Worm (Caenorhabditis elegans): ENCODE results near the gene msp-31.

The msp-31 gene

DNA sequence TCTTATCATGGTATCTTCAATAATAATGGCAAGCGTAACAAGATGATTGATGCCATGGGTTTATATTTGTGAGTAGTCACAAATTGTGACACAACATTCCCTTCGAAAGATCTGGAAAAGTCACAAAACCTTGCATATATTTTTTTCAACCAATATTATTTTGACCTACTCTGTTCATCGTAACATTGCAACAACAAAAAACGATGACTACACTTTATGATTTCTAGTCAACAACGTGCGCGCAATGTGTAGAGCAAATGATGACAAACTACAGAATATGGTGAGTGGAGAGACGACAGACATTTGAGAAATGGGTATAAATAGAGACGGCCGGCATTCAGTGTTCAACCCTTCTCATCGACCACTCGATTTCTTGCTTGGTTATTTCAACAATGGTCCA, 34.6 kb downstream of the msp-31 start, which contains the start of gene gst-7:
Gene gst-7 (plus strand): TSS at position 336 of the 400 bp plus-strand sequence.
- TF ChIP-seq madf-6 (GFP tag; IDR thresholded peaks at IDR 0.05): peak; percentile 72
- TF ChIP-seq K11D2.4 (GFP tag; IDR thresholded peaks at IDR 0.05): no peak
- peak; percentile 18 for TF ChIP-seq lin-54 (GFP tag; optimal IDR thresholded peaks at IDR 0.05)
- no peak for TF ChIP-seq K12H6.12 (tag; optimal IDR thresholded peaks at IDR 0.05)
- TF ChIP-seq tbp1 (GFP tag; optimal IDR thresholded peaks at IDR 0.05): peak; percentile 41
- peak; percentile 44; the same call in 1 of the 2 replicates for TF ChIP-seq hsf-1 (GFP tag; IDR thresholded peaks at IDR 0.05)
- TF ChIP-seq dpl-1 (GFP tag; optimal IDR thresholded peaks at IDR 0.05): peak; percentile 48
- peak; percentile 25; the same call in 1 of the 2 replicates for TF ChIP-seq D2030.7 (GFP tag; IDR thresholded peaks at IDR 0.05)
- TF ChIP-seq lin-40 (tag; optimal IDR thresholded peaks at IDR 0.05): peak; percentile 28
- TF ChIP-seq efl-1 (GFP tag; optimal IDR thresholded peaks at IDR 0.05): peak; percentile 68
- TF ChIP-seq aptf-3 (GFP tag; IDR thresholded peaks at IDR 0.05): 0 out of 2 replicates have a peak, but pooled peaks have one; percentile 60
- peak; percentile 10 for TF ChIP-seq lsl-1 (GFP tag; optimal IDR thresholded peaks at IDR 0.05)
- TF ChIP-seq ama-1 (optimal IDR thresholded peaks at IDR 0.05): no peak
- no peak for TF ChIP-seq ama-1 (GFP tag; optimal IDR thresholded peaks at IDR 0.05)
- no peak for TF ChIP-seq T26A5.8 (tag; optimal IDR thresholded peaks at IDR 0.05)
- TF ChIP-seq dox-1 (GFP tag; IDR thresholded peaks at IDR 0.05): 0 out of 2 replicates have a peak, but pooled peaks have one; percentile 7
- peak; percentile 35; the same call in 1 of the 2 replicates for TF ChIP-seq madf-8 (GFP tag; conservative IDR thresholded peaks at IDR 0.05)
- no peak for TF ChIP-seq ets-4 (GFP tag; optimal IDR thresholded peaks at IDR 0.05)
- TF ChIP-seq hmg-1.2 (GFP tag; IDR thresholded peaks at IDR 0.05): peak; percentile 58; the same call in 1 of the 2 replicates
- TF ChIP-seq nfyb-1 (GFP tag; IDR thresholded peaks at IDR 0.05): 0 out of 2 replicates have a peak, but pooled peaks have one; percentile 32
- no peak for TF ChIP-seq cebp-1 (GFP tag; IDR thresholded peaks at IDR 0.05)
- TF ChIP-seq cebp-1 (tag; optimal IDR thresholded peaks at IDR 0.05): peak; percentile 1
- TF ChIP-seq nhr-80 (tag; optimal IDR thresholded peaks at IDR 0.05): peak; percentile 58
- TF ChIP-seq ceh-27 (GFP tag; optimal IDR thresholded peaks at IDR 0.05): peak; percentile 38
- no peak for TF ChIP-seq gei-17 (GFP tag; optimal IDR thresholded peaks at IDR 0.05)

DNA sequence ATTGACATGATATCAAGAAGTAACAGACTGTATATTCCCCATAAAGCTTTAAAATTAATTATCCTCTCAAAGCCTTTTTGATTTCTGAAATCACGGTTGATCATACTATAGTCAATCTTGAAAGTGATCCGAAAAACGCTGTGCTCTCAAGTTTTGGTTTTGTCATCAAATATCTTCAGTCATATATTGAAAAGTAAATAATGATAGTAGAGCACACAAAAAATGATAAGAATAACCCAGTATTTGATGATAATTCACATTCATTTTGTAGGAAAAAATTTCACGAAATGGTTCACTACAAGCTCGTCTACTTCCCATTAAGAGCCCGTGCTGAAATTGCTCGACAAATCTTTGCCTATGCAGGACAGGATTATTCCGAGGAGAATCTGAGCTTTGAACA, 36.7 kb downstream of the msp-31 start, which contains the start of gene gst-6:
Gene gst-6 (plus strand): TSS at position 263 of the 400 bp plus-strand sequence.
- TF ChIP-seq nhr-80 (tag; optimal IDR thresholded peaks at IDR 0.05) (peak; percentile 29), C06A6.2 (GFP tag; conservative IDR thresholded peaks at IDR 0.05) (no peak), dox-1 (GFP tag; IDR thresholded peaks at IDR 0.05) (no peak)

- TF ChIP-seq ztf-18 (tag; optimal IDR thresholded peaks at IDR 0.05) (no peak), dpl-1 (GFP tag; optimal IDR thresholded peaks at IDR 0.05) (no peak), lin-40 (tag; optimal IDR thresholded peaks at IDR 0.05) (peak; percentile 16)
These were observed 40.3 kb downstream of the msp-31 start, which contains the start of gene F11G11.13 for ce11 chrII:4876091-4876490. Gene F11G11.13, minus strand, starts transcription at chrII:4876179.

DNA sequence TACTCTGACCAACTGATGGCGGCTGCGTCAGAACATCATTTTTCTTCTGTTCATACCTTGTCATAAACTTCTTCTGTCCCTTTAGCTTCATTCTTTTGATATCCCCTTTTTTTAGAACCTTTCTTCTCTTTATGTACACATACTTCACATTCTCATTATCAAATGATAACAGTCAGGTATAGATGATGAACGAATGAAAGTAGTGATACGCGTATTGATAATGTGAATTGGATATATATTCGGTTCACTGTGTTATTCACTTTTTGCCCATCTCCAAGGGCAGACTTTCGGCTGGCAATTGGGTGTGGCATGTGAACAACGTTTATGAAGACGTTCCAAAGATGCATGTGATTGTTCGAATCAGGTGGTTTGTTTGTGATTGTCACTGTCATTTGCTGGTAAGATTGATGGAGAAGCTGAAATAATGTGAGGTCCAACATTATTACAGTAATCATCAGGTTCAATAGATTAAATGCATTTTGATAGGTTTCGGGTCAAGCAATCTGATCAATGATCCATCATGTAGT, 42.0 kb downstream of the msp-31 start, which contains the start of gene F11G11.15:
Gene F11G11.15 (plus strand): TSS at position 511 of the 527 bp plus-strand sequence.
- peak; percentile 39 for TF ChIP-seq ztf-26 (tag; optimal IDR thresholded peaks at IDR 0.05)
- no peak for TF ChIP-seq snpc-3.4 (tag; optimal IDR thresholded peaks at IDR 0.05)

DNA sequence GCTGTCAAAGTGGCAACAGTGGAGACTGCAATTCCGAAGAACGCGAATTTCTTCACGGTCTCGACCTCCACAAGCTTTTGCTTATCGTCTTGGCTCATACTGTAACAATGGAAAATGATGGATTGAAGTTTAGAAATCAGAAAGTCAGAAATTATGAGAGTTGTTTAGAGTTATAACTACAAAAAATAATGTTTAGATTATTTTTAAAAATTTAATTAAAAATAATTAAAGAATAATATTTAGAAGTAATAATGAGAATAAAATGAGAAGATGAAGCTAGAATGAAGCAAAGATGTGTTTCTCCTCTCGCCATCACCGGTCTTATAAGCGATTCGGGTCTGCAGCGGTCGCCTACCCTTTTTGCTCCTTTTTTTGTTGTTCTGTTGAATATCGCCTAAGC, 43.3 kb downstream of the msp-31 start, which contains the start of gene col-73:
Gene col-73 (minus strand): TSS at position 101 of the 400 bp plus-strand sequence.
- TF ChIP-seq K12H6.12 (tag; optimal IDR thresholded peaks at IDR 0.05): no peak
- no peak for TF ChIP-seq zim-3 (tag; optimal IDR thresholded peaks at IDR 0.05)
- TF ChIP-seq hrde-1 (tag; optimal IDR thresholded peaks at IDR 0.05; ENCODE audit: borderline replicate concordance): no peak
- TF ChIP-seq chd-7 (tag; optimal IDR thresholded peaks at IDR 0.05): no peak
- no peak for TF ChIP-seq ztf-26 (tag; optimal IDR thresholded peaks at IDR 0.05)
- no peak for TF ChIP-seq sea-2 (GFP tag; IDR thresholded peaks at IDR 0.05)
- TF ChIP-seq mcd-1 (GFP tag; IDR thresholded peaks at IDR 0.05): no peak
- no peak for TF ChIP-seq F23B12.7 (tag; optimal IDR thresholded peaks at IDR 0.05; ENCODE audit: insufficient read depth)
- no peak for TF ChIP-seq nfya-2 (GFP tag; IDR thresholded peaks at IDR 0.05)
- TF ChIP-seq Y79H2A.3 (GFP tag; conservative IDR thresholded peaks at IDR 0.05): no peak
- no peak for TF ChIP-seq lsl-1 (GFP tag; optimal IDR thresholded peaks at IDR 0.05)
